Worm (Caenorhabditis elegans) whole organism, L3 larva: Measurements from ENCODE around the gene zyg-9.

Experiments
- nhr-25 ChIP-seq: sonication (generic microtip); optimal IDR thresholded peaks from 2 replicates; lab custom pipeline; 2017; ENCODE audit warnings: missing biosample characterization, missing genetic modification characterization
- nhr-77 ChIP-seq: fragments of 150-350 bp; optimal IDR thresholded peaks from 2 replicates; lab custom pipeline; 2014; ENCODE audit warnings: missing biosample characterization, missing genetic modification characterization
- pha-4 ChIP-seq: fragments of 150-350 bp; optimal IDR thresholded peaks from 2 replicates; lab custom pipeline; 2014; ENCODE audit warnings: missing biosample characterization, missing genetic modification reagents, missing genetic modification characterization

DNA sequence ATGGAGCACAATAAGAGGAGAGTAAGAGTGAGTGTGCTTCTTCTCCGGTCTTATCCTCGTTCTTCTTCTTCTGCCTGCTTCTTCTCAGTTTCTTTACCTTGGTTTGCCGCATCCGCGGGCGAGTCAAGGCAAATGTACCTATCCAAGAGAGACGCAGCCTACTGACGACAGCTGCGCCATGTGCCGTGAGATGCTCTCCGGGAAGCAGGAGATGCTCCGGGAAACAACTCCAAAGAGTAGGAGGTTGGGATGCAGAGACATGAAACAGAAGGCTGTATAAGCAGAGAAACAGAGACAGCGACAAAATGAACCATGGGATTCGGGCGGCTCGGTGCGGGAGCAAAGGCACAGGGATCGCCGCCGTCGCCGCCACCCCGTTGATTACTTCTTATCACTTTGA, 41.4 kb downstream of the zyg-9 start:
- TF ChIP-seq nhr-77 (tag; lab: Kevin White, UChicago): no peak
- no peak for TF ChIP-seq nhr-25 (tag; lab: Kevin White, UChicago)
- TF ChIP-seq pha-4 (tag; lab: Kevin White, UChicago): no peak
